Worm (Caenorhabditis elegans) whole organism, mixed stage, embryonic: Measurements from ENCODE around the gene exc-7.

Source experiments
- nhr-28 ChIP-seq: fragments of 150-350 bp; optimal IDR thresholded peaks from 2 replicates; lab custom pipeline; 2014; ENCODE audit warnings: missing biosample characterization, missing genetic modification characterization
- unc-39 ChIP-seq: fragments of 150-350 bp; optimal IDR thresholded peaks from 2 replicates; lab custom pipeline; 2014; ENCODE audit warnings: missing biosample characterization, missing genetic modification characterization
- ztf-11 ChIP-seq: fragments of 150-350 bp; optimal IDR thresholded peaks from 2 replicates; lab custom pipeline; 2014; ENCODE audit warnings: missing biosample characterization, missing genetic modification characterization

- TF ChIP-seq ztf-11 (no peak), nhr-28 (tag; lab: Kevin White, UChicago) (no peak), unc-39 (tag; lab: Kevin White, UChicago) (no peak)
These were observed 29.6 kb downstream of the exc-7 start, which contains the start of gene nhr-19 for ce11 chrII:9605336-9605735.
